Worm (Caenorhabditis elegans) whole organism, L3 larva: Measurements from ENCODE around the gene Y82E9BR.6.

Experiments
- elt-2 ChIP-seq: sonication (generic microtip); optimal IDR thresholded peaks from 2 replicates; lab custom pipeline; 2016; ENCODE audit warnings: missing genetic modification reagents, mild to moderate bottlenecking, missing genetic modification characterization, missing compliant biosample characterization
- fos-1 ChIP-seq: fragments of 150-350 bp; optimal IDR thresholded peaks from 2 replicates; lab custom pipeline; 2014; ENCODE audit warnings: missing biosample characterization, missing genetic modification characterization
- nhr-11 ChIP-seq: fragments of 150-350 bp; optimal IDR thresholded peaks from 2 replicates; lab custom pipeline; 2014; ENCODE audit warnings: missing biosample characterization, missing genetic modification characterization
- nhr-25 ChIP-seq: sonication (generic microtip); optimal IDR thresholded peaks from 2 replicates; lab custom pipeline; 2017; ENCODE audit warnings: missing biosample characterization, missing genetic modification characterization
- nhr-28 ChIP-seq: fragments of 150-350 bp; optimal IDR thresholded peaks from 2 replicates; lab custom pipeline; 2014; ENCODE audit warnings: missing biosample characterization, missing genetic modification characterization
- nhr-76 ChIP-seq: fragments of 150-350 bp; sonication (generic microtip); optimal IDR thresholded peaks from 5 replicates; lab custom pipeline; 2014; ENCODE audit warnings: missing biosample characterization, missing genetic modification characterization
- nhr-77 ChIP-seq: fragments of 150-350 bp; optimal IDR thresholded peaks from 2 replicates; lab custom pipeline; 2014; ENCODE audit warnings: missing biosample characterization, missing genetic modification characterization
- pha-4 ChIP-seq: fragments of 150-350 bp; optimal IDR thresholded peaks from 2 replicates; lab custom pipeline; 2014; ENCODE audit warnings: missing biosample characterization, missing genetic modification reagents, missing genetic modification characterization
- skn-1 ChIP-seq: fragments of 150-350 bp; optimal IDR thresholded peaks from 2 replicates; lab custom pipeline; 2014; ENCODE audit warnings: missing biosample characterization, missing genetic modification characterization
- unc-62 ChIP-seq: fragments of 150-350 bp; sonication (generic microtip); optimal IDR thresholded peaks from 4 replicates; lab custom pipeline; 2014; ENCODE audit warnings: missing biosample characterization, missing genetic modification reagents, missing genetic modification characterization
- ztf-4 ChIP-seq: fragments of 150-350 bp; optimal IDR thresholded peaks from 2 replicates; lab custom pipeline; 2014; ENCODE audit warnings: missing biosample characterization, missing genetic modification characterization

- TF ChIP-seq nhr-28 (tag; lab: Kevin White, UChicago) (no peak), unc-62 (GFP tag; lab: Kevin White, UChicago) (no peak), skn-1 (tag; lab: Kevin White, UChicago) (no peak), ztf-4 (no peak), fos-1 (tag; lab: Kevin White, UChicago) (no peak), nhr-11 (no peak), nhr-77 (tag; lab: Kevin White, UChicago) (no peak), nhr-76 (tag; lab: Kevin White, UChicago) (no peak), nhr-25 (tag; lab: Kevin White, UChicago) (no peak), pha-4 (no peak), elt-2 (tag; lab: Kevin White, UChicago) (no peak)
Measured at ce11 chrIII:1359669-1360068, 21.4 kb upstream of the Y82E9BR.6 start, which contains the start of gene Y82E9BR.9.
